Worm (Caenorhabditis elegans) whole organism, young adult: ENCODE results near the gene T20D3.14.

Experiments used
- athp-1 ChIP-seq: sonication (generic microtip); optimal IDR thresholded peaks from 2 replicates; lab custom pipeline; 2017; ENCODE audit warnings: mild to moderate bottlenecking, missing genetic modification characterization, missing compliant biosample characterization
- egl-44 ChIP-seq: fragments of 200-800 bp; sonication (Bioruptor generic); IDR thresholded peaks from 2 replicates; pipeline ENCODE4 v1.3.6; 2022; ENCODE audit warnings: missing genetic modification reagents, missing genetic modification characterization, missing compliant biosample characterization
- pha-4 ChIP-seq: fragments of 150-350 bp; sonication (generic microtip); optimal IDR thresholded peaks from 2 replicates; lab custom pipeline; 2014; ENCODE audit warnings: missing biosample characterization, missing genetic modification reagents, missing genetic modification characterization
- unc-130 ChIP-seq: sonication (generic microtip); optimal IDR thresholded peaks from 2 replicates; lab custom pipeline; 2016; ENCODE audit warnings: missing genetic modification reagents, missing genetic modification characterization, missing compliant biosample characterization
- xnd-1 ChIP-seq: sonication (generic microtip); optimal IDR thresholded peaks from 2 replicates; lab custom pipeline; 2016; ENCODE audit warnings: missing genotype, missing genetic modification reagents, missing genetic modification characterization, missing compliant biosample characterization
- ztf-26 ChIP-seq: sonication (generic microtip); optimal IDR thresholded peaks from 2 replicates; lab custom pipeline; 2017; ENCODE audit warnings: missing genetic modification characterization, missing compliant biosample characterization

DNA sequence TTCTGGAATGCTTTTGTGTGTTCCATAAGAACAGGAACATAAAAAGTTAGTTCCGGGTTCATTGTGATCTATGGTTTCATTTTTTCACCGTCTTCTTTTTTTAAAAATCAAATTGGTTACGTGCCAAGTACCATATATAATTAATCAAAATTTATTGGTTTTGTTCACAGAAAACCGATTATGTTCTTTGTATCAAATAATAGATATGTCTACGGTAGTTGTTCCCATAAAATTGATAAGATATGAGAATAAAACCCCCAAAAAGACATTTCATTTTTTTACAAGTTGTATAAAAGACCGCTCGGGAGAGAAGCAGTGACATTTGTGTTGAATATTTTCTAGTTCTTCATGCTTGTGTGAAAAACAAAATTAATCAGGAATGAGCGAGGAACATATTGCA lies 45.4 kb upstream of the T20D3.14 start, which contains the start of gene C10C5.5:
- TF ChIP-seq unc-130 (GFP tag; lab: Kevin White, UChicago) (no peak), pha-4 (tag; lab: Kevin White, UChicago) (no peak), ztf-26 (tag; lab: Kevin White, UChicago) (no peak), egl-44 (no peak), xnd-1 (tag; lab: Kevin White, UChicago) (no peak), athp-1 (tag; lab: Kevin White, UChicago) (no peak)
